Fruit fly (Drosophila melanogaster): ENCODE data around the gene cbt.

The cbt gene

DNA sequence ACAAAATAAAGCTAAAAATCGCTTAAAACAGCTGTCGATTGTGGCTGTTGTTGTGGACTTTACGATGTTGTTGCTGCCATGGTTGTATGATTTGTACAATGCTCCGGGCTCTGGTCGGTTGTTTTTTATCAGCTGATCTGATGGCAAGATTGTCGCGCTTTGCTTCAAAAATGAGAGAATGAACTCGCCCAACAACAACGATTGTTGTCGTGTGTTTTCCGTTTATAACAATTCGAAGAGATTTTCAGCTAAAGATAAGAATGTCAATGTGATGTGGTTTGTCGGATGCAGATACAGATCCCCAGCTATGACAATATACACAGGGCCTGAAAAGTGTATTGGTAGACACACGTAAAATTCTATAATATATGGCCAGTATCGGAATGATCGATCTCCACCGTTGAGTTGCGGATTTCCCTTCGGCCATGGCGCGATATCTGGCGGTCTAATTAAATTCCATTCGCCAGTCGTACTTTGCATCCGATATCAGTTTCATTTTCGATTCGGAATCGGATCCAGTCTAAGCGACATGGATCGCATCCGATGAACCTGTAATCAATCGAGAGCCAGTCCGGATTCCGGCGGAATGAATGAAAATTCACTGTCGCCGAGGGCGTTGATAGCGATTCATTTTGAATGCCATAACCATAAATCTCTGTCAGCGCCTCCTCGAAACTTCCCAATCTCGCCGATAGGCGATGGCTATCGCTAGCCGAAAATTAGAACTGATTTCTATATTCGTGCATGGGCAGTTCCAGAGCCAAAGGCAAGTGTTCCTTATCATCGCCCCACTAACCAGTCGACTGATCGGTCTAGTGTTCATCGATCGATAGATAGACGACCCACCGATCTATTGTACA lies 16.1 kb upstream of the cbt start:
- TF ChIP-seq CG8478 (optimal IDR thresholded peaks at IDR 0.05) (no peak), CTCF (optimal IDR thresholded peaks at IDR 0.05) (no peak)

dm6 chr2L:493274-493673 lies 13.8 kb upstream of the cbt start:
- no peak for TF ChIP-seq CG8478 (optimal IDR thresholded peaks at IDR 0.05)
- no peak for TF ChIP-seq CTCF (optimal IDR thresholded peaks at IDR 0.05)

dm6 chr2L:492225-492624 lies 12.7 kb upstream of the cbt start:
- TF ChIP-seq CTCF (optimal IDR thresholded peaks at IDR 0.05) (peak; percentile 88 to 92), CG8478 (optimal IDR thresholded peaks at IDR 0.05) (peak; percentile 54)

- peak; percentile 97 to 100 for TF ChIP-seq CTCF (optimal IDR thresholded peaks at IDR 0.05)
- no peak for TF ChIP-seq CG8478 (optimal IDR thresholded peaks at IDR 0.05)
These were observed 10.9 kb upstream of the cbt start for dm6 chr2L:490150-491095.

- no peak for TF ChIP-seq CTCF (optimal IDR thresholded peaks at IDR 0.05)
- TF ChIP-seq CG8478 (optimal IDR thresholded peaks at IDR 0.05) = no peak
These were observed 9.1 kb upstream of the cbt start for dm6 chr2L:488548-489100.

DNA sequence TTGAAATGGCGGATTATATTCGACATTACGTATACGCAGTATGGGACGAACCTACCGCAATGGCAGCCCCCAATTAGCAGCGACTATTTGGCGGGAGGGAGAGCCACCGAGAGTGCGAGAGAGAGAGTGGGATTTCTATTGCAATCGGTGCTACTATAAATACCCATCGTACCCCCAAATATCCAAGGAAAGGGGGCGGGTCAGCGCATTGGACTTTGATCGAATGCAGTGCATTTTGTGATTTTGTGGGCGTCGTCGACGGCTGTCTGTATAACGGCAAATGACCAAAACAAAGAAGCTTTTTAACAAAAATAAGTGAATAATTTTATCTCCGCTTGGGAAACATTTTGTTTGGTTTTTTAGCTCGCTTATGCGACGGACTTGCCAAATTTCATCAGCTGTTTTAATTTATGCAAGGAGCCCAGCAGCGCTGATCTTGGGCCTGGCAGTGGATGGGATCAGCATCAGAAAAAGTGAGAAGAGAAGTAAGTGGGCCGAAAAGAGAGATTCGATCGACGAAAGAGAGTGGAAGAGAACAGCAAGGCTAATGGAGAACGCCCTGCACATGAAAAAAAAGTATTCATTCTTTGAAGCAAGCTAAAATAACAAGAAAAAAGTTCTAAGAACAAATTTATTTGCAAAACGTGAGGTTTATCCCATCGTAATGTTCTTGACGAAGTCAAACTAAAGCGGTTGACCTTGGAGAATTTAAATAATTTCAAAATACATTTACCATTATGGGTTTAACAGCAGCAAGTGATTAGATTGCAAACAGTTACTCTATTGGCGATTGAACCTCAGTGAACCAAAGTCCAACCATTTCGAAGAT lies 8.4 kb upstream of the cbt start:
- TF ChIP-seq CG8478 (optimal IDR thresholded peaks at IDR 0.05) (peak; percentile 50), CTCF (optimal IDR thresholded peaks at IDR 0.05) (no peak)

- TF ChIP-seq CTCF (optimal IDR thresholded peaks at IDR 0.05) (no peak), CG8478 (optimal IDR thresholded peaks at IDR 0.05) (no peak)
These were observed 7.7 kb upstream of the cbt start for dm6 chr2L:487171-487570.

- TF ChIP-seq CG8478 (optimal IDR thresholded peaks at IDR 0.05) (no peak), CTCF (optimal IDR thresholded peaks at IDR 0.05) (no peak)
These were observed 6.3 kb upstream of the cbt start for dm6 chr2L:485825-486240.

DNA sequence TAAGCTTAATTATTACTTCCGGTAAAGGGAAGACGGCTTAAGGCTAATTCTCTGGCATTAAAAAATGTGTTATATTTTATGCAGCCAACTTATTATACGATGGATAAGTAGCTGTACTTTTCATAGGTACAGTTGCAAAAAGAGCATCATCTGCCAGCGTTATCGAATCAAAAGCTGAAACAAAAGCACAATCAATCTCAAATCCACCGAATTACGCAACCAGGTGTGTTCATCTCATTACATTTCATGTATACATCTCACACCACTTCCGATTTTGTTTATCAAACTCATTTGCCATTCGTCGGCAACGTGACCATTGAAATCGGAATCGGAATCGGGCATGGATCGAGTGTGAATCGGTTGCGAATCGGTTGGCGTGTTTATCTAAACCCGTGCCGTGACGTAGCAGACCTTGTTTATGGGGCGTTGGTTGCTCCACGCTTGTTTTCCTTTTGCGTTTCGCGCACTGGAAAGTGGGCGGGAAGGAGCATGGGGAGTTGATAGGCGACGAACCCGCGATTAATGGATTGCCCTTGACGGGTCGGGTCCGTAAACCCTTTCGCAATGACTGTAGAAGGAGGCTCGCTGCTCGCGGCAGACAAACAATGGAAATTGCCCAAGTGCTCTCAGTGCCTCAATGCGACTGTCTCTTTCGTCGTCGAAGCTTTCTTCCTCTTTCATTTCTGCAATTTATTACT lies 5.8 kb upstream of the cbt start:
- TF ChIP-seq CTCF (optimal IDR thresholded peaks at IDR 0.05) (no peak), CG8478 (optimal IDR thresholded peaks at IDR 0.05) (no peak)

DNA sequence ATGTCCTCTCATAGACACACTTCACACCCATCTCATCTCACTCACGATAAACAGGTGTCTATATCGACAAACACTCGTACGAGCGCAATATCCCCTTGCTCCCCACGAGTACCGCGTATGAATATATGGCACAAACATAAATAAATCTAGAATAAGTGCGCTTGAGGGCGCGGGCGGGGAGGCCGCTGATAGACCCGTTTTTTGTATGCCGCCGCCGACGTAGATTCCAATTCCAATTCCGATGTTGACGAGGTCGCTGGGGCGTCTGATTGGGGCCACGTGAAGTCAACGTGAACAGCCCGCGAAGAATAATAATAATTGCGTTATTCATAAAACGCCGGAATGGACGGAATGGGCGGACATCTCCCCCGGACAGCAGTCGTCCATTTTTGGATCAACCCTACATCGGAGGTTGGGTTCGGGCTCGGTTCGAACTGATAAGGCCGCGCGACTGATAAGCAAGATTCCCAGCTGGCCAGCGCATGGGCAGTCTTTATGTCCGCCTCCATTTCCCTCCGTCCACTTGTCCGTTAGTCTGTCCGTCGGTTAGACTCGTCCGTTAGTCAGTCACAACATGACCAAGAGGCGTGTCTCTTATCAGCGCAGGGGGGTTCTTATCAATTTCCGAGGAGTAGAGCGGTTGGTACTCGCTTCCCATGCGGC lies 4.9 kb upstream of the cbt start:
- TF ChIP-seq CTCF (optimal IDR thresholded peaks at IDR 0.05) (no peak), CG8478 (optimal IDR thresholded peaks at IDR 0.05) (no peak)

dm6 chr2L:483347-484280 lies 4.1 kb upstream of the cbt start:
- TF ChIP-seq CG8478 (optimal IDR thresholded peaks at IDR 0.05) (no peak), CTCF (optimal IDR thresholded peaks at IDR 0.05) (no peak)

dm6 chr2L:482451-482844 lies 3.0 kb upstream of the cbt start:
- TF ChIP-seq CG8478 (optimal IDR thresholded peaks at IDR 0.05) (no peak), CTCF (optimal IDR thresholded peaks at IDR 0.05) (no peak)

Data from S2 (cell line).